Worm (Caenorhabditis elegans): ENCODE results near the gene prx-19.

ce11 chrIII:8784500-8784899, 24.6 kb downstream of the prx-19 start:
- TF ChIP-seq unc-55 (GFP tag; optimal IDR thresholded peaks at IDR 0.05) (peak; percentile 49), nhr-12 (tag; optimal IDR thresholded peaks at IDR 0.05) (no peak), mdl-1 (tag; optimal IDR thresholded peaks at IDR 0.05) (no peak), alr-1 (tag; optimal IDR thresholded peaks at IDR 0.05) (no peak), elt-3 (tag; optimal IDR thresholded peaks at IDR 0.05) (no peak), lin-39 (tag; optimal IDR thresholded peaks at IDR 0.05) (no peak), nhr-237 (tag; optimal IDR thresholded peaks at IDR 0.05) (no peak), ama-1 (optimal IDR thresholded peaks at IDR 0.05) (no peak), unc-39 (tag; optimal IDR thresholded peaks at IDR 0.05) (no peak), skn-1 (tag; optimal IDR thresholded peaks at IDR 0.05) (no peak), elt-1 (tag; optimal IDR thresholded peaks at IDR 0.05) (no peak), blmp-1 (tag; optimal IDR thresholded peaks at IDR 0.05; ENCODE audit: insufficient read depth) (no peak)

Data from whole organism, L2 larva.